Worm (Caenorhabditis elegans) whole organism, L1 larva: Measurements from ENCODE around the gene phf-5.

Source experiments
- F16B12.6 ChIP-seq: fragments of 150-350 bp; optimal IDR thresholded peaks from 2 replicates; lab custom pipeline; 2014; ENCODE audit warnings: missing biosample characterization, missing genetic modification characterization
- Y116A8C.19 ChIP-seq: sonication (generic microtip); optimal IDR thresholded peaks from 2 replicates; lab custom pipeline; 2016; ENCODE audit warnings: missing compliant biosample characterization, missing genetic modification characterization, borderline replicate concordance
- ama-1 ChIP-seq: fragments of 150-350 bp; optimal IDR thresholded peaks from 2 replicates; lab custom pipeline; 2014
- ceh-63 ChIP-seq: fragments of 200-800 bp; sonication (Bioruptor generic); optimal IDR thresholded peaks from 2 replicates; lab custom pipeline; 2018; ENCODE audit warnings: mild to moderate bottlenecking, missing genetic modification characterization, missing compliant biosample characterization
- ceh-8 ChIP-seq: fragments of 200-800 bp; sonication (Bioruptor generic); optimal IDR thresholded peaks from 2 replicates; lab custom pipeline; 2018; ENCODE audit warnings: mild to moderate bottlenecking, missing genetic modification characterization, moderate library complexity, missing compliant biosample characterization
- ceh-88 ChIP-seq: fragments of 200-800 bp; sonication (Bioruptor generic); IDR thresholded peaks from 2 replicates; pipeline ENCODE4 v1.3.6; 2022; ENCODE audit warnings: missing genetic modification characterization, missing compliant biosample characterization
- ceh-90 ChIP-seq: sonication (generic microtip); optimal IDR thresholded peaks from 2 replicates; lab custom pipeline; 2016; ENCODE audit warnings: missing genetic modification characterization, missing compliant biosample characterization
- dpl-1 ChIP-seq, 3 experiments: fragments of 150-350 bp in 2 of 3; sonication (generic microtip) in 1 of 3; optimal IDR thresholded peaks; 2 replicates each; lab custom pipeline; 2014 to 2017; ENCODE audit warnings: missing biosample characterization in 3 of 3, missing genetic modification characterization in 3 of 3, missing genetic modification reagents in 3 of 3
- dsc-1 ChIP-seq: sonication (generic microtip); optimal IDR thresholded peaks from 2 replicates; lab custom pipeline; 2016; ENCODE audit warnings: mild to moderate bottlenecking, missing genetic modification characterization, missing compliant biosample characterization
- efl-1 ChIP-seq, 4 experiments: fragments of 150-350 bp; optimal IDR thresholded peaks in 3 of 4; peaks in 1 of 4; 1 replicate in 1 of 4; 2 replicates in 3 of 4; lab custom pipeline; 2014; ENCODE audit warnings: missing biosample characterization in 2 of 4, missing genetic modification characterization in 2 of 4, missing genetic modification reagents in 2 of 4
- egl-13 ChIP-seq: sonication (generic microtip); optimal IDR thresholded peaks from 2 replicates; lab custom pipeline; 2016; ENCODE audit warnings: missing genotype, missing genetic modification reagents, missing genetic modification characterization, missing compliant biosample characterization
- egl-27 ChIP-seq, 2 experiments: fragments of 150-350 bp in 1 of 2; sonication (generic microtip); optimal IDR thresholded peaks; 3 replicates each; lab custom pipeline; 2017 to 2018; ENCODE audit warnings: missing biosample characterization in 2 of 2, missing genetic modification characterization in 2 of 2, missing genetic modification reagents in 2 of 2
- elt-2 ChIP-seq: sonication (generic microtip); optimal IDR thresholded peaks from 2 replicates; lab custom pipeline; 2016; ENCODE audit warnings: missing genetic modification characterization, mild to moderate bottlenecking, inconsistent platforms, missing compliant biosample characterization, missing genetic modification reagents
- elt-3 ChIP-seq, 6 experiments: fragments of 150-350 bp in 1 of 6; sonication (generic microtip); optimal IDR thresholded peaks; 2 replicates each; lab custom pipeline; 2017 to 2018; ENCODE audit warnings: missing biosample characterization in 6 of 6, missing genetic modification characterization in 6 of 6, inconsistent platforms in 1 of 6
- ets-5 ChIP-seq: fragments of 200-800 bp; sonication (Bioruptor generic); IDR thresholded peaks from 2 replicates; pipeline ENCODE4 v1.3.6; 2022; ENCODE audit warnings: missing genetic modification characterization, missing compliant biosample characterization
- fkh-8 ChIP-seq: sonication (generic microtip); optimal IDR thresholded peaks from 2 replicates; lab custom pipeline; 2016; ENCODE audit warnings: mild to moderate bottlenecking, missing genetic modification characterization, missing compliant biosample characterization
- grh-1 ChIP-seq: fragments of 200-800 bp; sonication (Bioruptor generic); IDR thresholded peaks from 2 replicates; pipeline ENCODE4 v1.3.6; 2022; ENCODE audit warnings: missing genetic modification reagents, missing genetic modification characterization, missing compliant biosample characterization
- hlh-4 ChIP-seq: sonication (generic microtip); optimal IDR thresholded peaks from 2 replicates; lab custom pipeline; 2016; ENCODE audit warnings: mild to moderate bottlenecking, missing genetic modification characterization, missing compliant biosample characterization
- hpl-2 ChIP-seq: fragments of 150-350 bp; optimal IDR thresholded peaks from 2 replicates; lab custom pipeline; 2014; ENCODE audit warnings: missing biosample characterization, missing genetic modification reagents, missing genetic modification characterization
- isw-1 ChIP-seq: fragments of 200-800 bp; sonication (Bioruptor generic); IDR thresholded peaks from 2 replicates; pipeline ENCODE4 v1.3.6; 2022; ENCODE audit warnings: missing genetic modification characterization, missing compliant biosample characterization
- jun-1 ChIP-seq: fragments of 150-350 bp; optimal IDR thresholded peaks from 2 replicates; lab custom pipeline; 2014; ENCODE audit warnings: missing biosample characterization, missing genetic modification reagents, missing genetic modification characterization
- lin-35 ChIP-seq, 2 experiments: fragments of 150-350 bp; optimal IDR thresholded peaks; 2 replicates each; lab custom pipeline; 2014; ENCODE audit warnings: missing biosample characterization in 2 of 2, missing genetic modification characterization in 2 of 2, missing genetic modification reagents in 2 of 2
- lin-39 ChIP-seq: fragments of 150-350 bp; optimal IDR thresholded peaks from 2 replicates; lab custom pipeline; 2014; ENCODE audit warnings: missing biosample characterization, missing genetic modification reagents, missing genetic modification characterization
- lir-3 ChIP-seq: sonication (generic microtip); optimal IDR thresholded peaks from 2 replicates; lab custom pipeline; 2016; ENCODE audit warnings: mild to moderate bottlenecking, missing genetic modification characterization, moderate library complexity, missing compliant biosample characterization; ENCODE audit not compliant: poor library complexity
- lsy-2 ChIP-seq, 2 experiments: fragments of 150-350 bp; optimal IDR thresholded peaks; 2 replicates each; lab custom pipeline; 2014; ENCODE audit warnings: missing biosample characterization in 2 of 2, missing genetic modification characterization in 2 of 2
- mab-9 ChIP-seq: fragments of 200-800 bp; sonication (Bioruptor generic); IDR thresholded peaks from 2 replicates; pipeline ENCODE4 v1.3.6; 2022; ENCODE audit warnings: missing genetic modification reagents, missing genetic modification characterization, missing compliant biosample characterization
- mdl-1 ChIP-seq, 2 experiments: fragments of 150-350 bp; optimal IDR thresholded peaks; 2 replicates each; lab custom pipeline; 2014 to 2017; ENCODE audit warnings: missing biosample characterization in 2 of 2, missing genetic modification characterization in 2 of 2, inconsistent platforms in 1 of 2
- nhr-237 ChIP-seq: fragments of 150-350 bp; optimal IDR thresholded peaks from 2 replicates; lab custom pipeline; 2014; ENCODE audit warnings: missing biosample characterization, missing genetic modification characterization
- nhr-28 ChIP-seq: fragments of 150-350 bp; optimal IDR thresholded peaks from 2 replicates; lab custom pipeline; 2014; ENCODE audit warnings: missing biosample characterization, missing genetic modification characterization
- nhr-47 ChIP-seq: sonication (generic microtip); optimal IDR thresholded peaks from 2 replicates; lab custom pipeline; 2016; ENCODE audit warnings: mild to moderate bottlenecking, missing genetic modification characterization, moderate library complexity, missing compliant biosample characterization
- nhr-71 ChIP-seq: sonication (generic microtip); optimal IDR thresholded peaks from 2 replicates; lab custom pipeline; 2016; ENCODE audit warnings: mild to moderate bottlenecking, missing genetic modification characterization, moderate library complexity, missing compliant biosample characterization
- nhr-84 ChIP-seq: sonication (generic microtip); optimal IDR thresholded peaks from 2 replicates; lab custom pipeline; 2017; ENCODE audit warnings: missing biosample characterization, missing genetic modification characterization
- nhr-90 ChIP-seq: sonication (generic microtip); optimal IDR thresholded peaks from 2 replicates; lab custom pipeline; 2016; ENCODE audit warnings: mild to moderate bottlenecking, missing genetic modification characterization, missing compliant biosample characterization; ENCODE audit not compliant: poor library complexity
- pqm-1 ChIP-seq: sonication (generic microtip); optimal IDR thresholded peaks from 3 replicates; lab custom pipeline; 2017; ENCODE audit warnings: missing biosample characterization, missing genetic modification characterization
- rnt-1 ChIP-seq: sonication (generic microtip); optimal IDR thresholded peaks from 2 replicates; lab custom pipeline; 2016; ENCODE audit warnings: mild to moderate bottlenecking, missing genetic modification characterization, moderate library complexity, missing compliant biosample characterization
- snpc-4 ChIP-seq: fragments of 150-350 bp; optimal IDR thresholded peaks from 2 replicates; lab custom pipeline; 2014; ENCODE audit warnings: missing biosample characterization, missing genetic modification characterization
- snu-23 ChIP-seq: sonication (generic microtip); optimal IDR thresholded peaks from 2 replicates; lab custom pipeline; 2016; ENCODE audit warnings: missing genetic modification characterization, missing compliant biosample characterization
- sptf-1 ChIP-seq: fragments of 150-350 bp; optimal IDR thresholded peaks from 2 replicates; lab custom pipeline; 2014; ENCODE audit warnings: missing biosample characterization, missing genetic modification characterization
- sup-37 ChIP-seq: fragments of 200-800 bp; sonication (Bioruptor generic); optimal IDR thresholded peaks from 2 replicates; lab custom pipeline; 2018; ENCODE audit warnings: mild to moderate bottlenecking, missing genetic modification characterization, missing compliant biosample characterization
- swsn-7 ChIP-seq: sonication (generic microtip); optimal IDR thresholded peaks from 2 replicates; lab custom pipeline; 2016; ENCODE audit warnings: missing genetic modification characterization, missing compliant biosample characterization
- unc-30 ChIP-seq: sonication (generic microtip); optimal IDR thresholded peaks from 2 replicates; lab custom pipeline; 2017; ENCODE audit warnings: missing biosample characterization, missing genetic modification characterization
- unc-86 ChIP-seq: sonication (generic microtip); optimal IDR thresholded peaks from 2 replicates; lab custom pipeline; 2016; ENCODE audit warnings: missing genetic modification characterization, missing compliant biosample characterization
- vab-15 ChIP-seq: sonication (generic microtip); optimal IDR thresholded peaks from 2 replicates; lab custom pipeline; 2017; ENCODE audit warnings: missing genotype, mild to moderate bottlenecking, missing genetic modification characterization, missing compliant biosample characterization
- zag-1 ChIP-seq: fragments of 150-350 bp; optimal IDR thresholded peaks from 2 replicates; lab custom pipeline; 2014; ENCODE audit warnings: missing biosample characterization, missing genetic modification characterization
- ztf-4 ChIP-seq: fragments of 150-350 bp; optimal IDR thresholded peaks from 2 replicates; lab custom pipeline; 2014; ENCODE audit warnings: missing biosample characterization, missing genetic modification characterization

The phf-5 gene

DNA sequence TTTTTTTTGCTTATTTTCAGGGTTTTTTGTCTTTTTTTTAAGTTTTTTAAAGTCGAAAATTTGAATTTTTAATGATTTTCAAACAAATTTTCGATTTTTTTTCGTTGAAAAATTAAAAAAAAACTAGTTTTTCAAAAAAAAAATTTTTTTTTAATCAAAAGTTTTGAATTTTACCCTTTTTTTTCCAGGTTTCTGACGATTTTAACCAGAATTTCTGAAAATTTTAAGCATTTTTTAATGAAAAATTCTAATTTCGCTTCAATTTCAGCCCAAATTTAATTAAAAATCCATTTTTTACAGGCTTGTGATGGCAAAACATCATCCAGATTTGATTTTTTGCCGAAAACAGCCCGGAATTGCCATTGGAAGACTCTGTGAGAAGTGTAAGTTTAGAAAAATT is at the start of gene phf-5:
Gene phf-5 (plus strand): TSS at position 301 of the 400 bp plus-strand sequence.
- TF ChIP-seq ama-1 (lab: Kevin White, UChicago) (no peak), ceh-90 (tag; lab: Kevin White, UChicago) (no peak), elt-3 (tag; optimal IDR thresholded peaks at IDR 0.05; lab: Kevin White, UChicago) (no peak), swsn-7 (tag; lab: Kevin White, UChicago) (no peak), nhr-28 (tag; lab: Kevin White, UChicago) (no peak), fkh-8 (no peak)

- TF ChIP-seq hpl-2 (GFP tag; lab: Kevin White, UChicago) (no peak), ceh-88 (GFP tag; lab: Robert Waterston, UW) (no peak), elt-3 (tag; optimal IDR thresholded peaks at IDR 0.05; lab: Kevin White, UChicago) (no peak), efl-1 (optimal IDR thresholded peaks at IDR 0.05; lab: Kevin White, UChicago) (no peak), efl-1 (GFP tag; optimal IDR thresholded peaks at IDR 0.05 in 1 of 2; lab: Kevin White, UChicago) (peak in 1 of 2 experiments; percentile 80), egl-27 (tag; optimal IDR thresholded peaks at IDR 0.05; lab: Kevin White, UChicago) (no peak), ceh-63 (GFP tag; lab: Kevin White, UChicago) (no peak), ceh-8 (GFP tag; lab: Kevin White, UChicago) (no peak), lin-35 (GFP tag; optimal IDR thresholded peaks at IDR 0.05; lab: Kevin White, UChicago) (peak in 1 of 2 experiments; percentile 8), mdl-1 (tag; optimal IDR thresholded peaks at IDR 0.05; lab: Kevin White, UChicago) (no peak), egl-13 (tag; lab: Kevin White, UChicago) (no peak), nhr-84 (tag; lab: Kevin White, UChicago) (no peak)
Observed at ce11 chrIII:2294736-2295135, 48.6 kb upstream of the phf-5 start.

- no peak for TF ChIP-seq efl-1 (optimal IDR thresholded peaks at IDR 0.05; lab: Kevin White, UChicago)
- TF ChIP-seq efl-1 (GFP tag; optimal IDR thresholded peaks at IDR 0.05 in 1 of 2; lab: Kevin White, UChicago) = peak in 1 of 2 experiments; percentile 26
- TF ChIP-seq isw-1 = no peak
Observed at ce11 chrIII:2304149-2304548, 39.2 kb upstream of the phf-5 start.

DNA sequence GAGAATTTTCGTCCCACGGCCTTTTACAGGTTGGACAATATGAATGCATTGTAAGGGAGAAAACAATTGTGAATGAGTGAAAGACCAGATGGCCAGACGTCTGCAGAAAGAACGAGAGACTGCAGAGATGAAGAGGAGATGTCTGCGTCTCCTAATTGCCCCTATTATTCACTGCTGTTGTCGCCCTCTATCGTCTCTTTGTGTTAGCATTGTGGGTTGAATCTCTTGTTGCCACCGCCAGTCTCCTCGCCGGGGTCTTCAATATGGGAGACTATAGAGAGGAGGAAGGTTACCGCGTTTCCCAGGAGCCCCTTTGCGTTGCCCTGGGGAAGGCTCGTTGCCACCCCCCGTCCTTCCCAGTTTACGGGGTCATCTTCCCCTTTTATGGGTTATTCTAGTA is 38.5 kb upstream of the phf-5 start, which contains the start of gene Y54F10BM.9:
Gene Y54F10BM.9 (minus strand): TSS at position 61 of the 400 bp plus-strand sequence.
- TF ChIP-seq nhr-28 (tag; lab: Kevin White, UChicago) (no peak), hlh-4 (tag; lab: Kevin White, UChicago) (no peak), snu-23 (GFP tag; lab: Kevin White, UChicago) (peak; percentile 58), unc-86 (no peak), nhr-237 (tag; lab: Kevin White, UChicago) (no peak), sptf-1 (tag; lab: Kevin White, UChicago) (no peak), mdl-1 (tag; optimal IDR thresholded peaks at IDR 0.05; lab: Kevin White, UChicago) (no peak), ets-5 (no peak), ztf-4 (tag; lab: Kevin White, UChicago) (no peak), nhr-47 (tag; lab: Kevin White, UChicago) (no peak), nhr-71 (tag; lab: Kevin White, UChicago) (no peak), ceh-63 (GFP tag; lab: Kevin White, UChicago) (no peak), lsy-2 (tag; optimal IDR thresholded peaks at IDR 0.05; lab: Kevin White, UChicago) (peak; percentile 36 to 52), isw-1 (no peak), jun-1 (tag; lab: Kevin White, UChicago) (no peak), dsc-1 (tag; lab: Kevin White, UChicago) (peak; percentile 23), unc-30 (tag; lab: Kevin White, UChicago) (no peak), swsn-7 (tag; lab: Kevin White, UChicago) (peak; percentile 24), Y116A8C.19 (no peak), snpc-4 (tag; lab: Kevin White, UChicago) (no peak), dpl-1 (GFP tag; optimal IDR thresholded peaks at IDR 0.05; lab: Kevin White, UChicago) (peak; percentile 6 to 15 (median 10)), sup-37 (no peak), mab-9 (no peak), lin-39 (tag; lab: Kevin White, UChicago) (no peak), nhr-90 (tag; lab: Kevin White, UChicago) (no peak), vab-15 (tag; lab: Kevin White, UChicago) (no peak), zag-1 (tag; lab: Kevin White, UChicago) (no peak), rnt-1 (tag; lab: Kevin White, UChicago) (peak; percentile 53), elt-2 (tag; lab: Kevin White, UChicago) (no peak), elt-3 (tag; optimal IDR thresholded peaks at IDR 0.05; lab: Kevin White, UChicago) (no peak), grh-1 (no peak), lir-3 (tag; lab: Kevin White, UChicago) (no peak), pqm-1 (tag; lab: Kevin White, UChicago) (no peak), F16B12.6 (no peak), efl-1 (optimal IDR thresholded peaks at IDR 0.05; lab: Kevin White, UChicago) (peak; percentile 76 to 82), efl-1 (GFP tag; optimal IDR thresholded peaks at IDR 0.05 in 1 of 2; lab: Kevin White, UChicago) (peak; percentile 43 to 95)
